Fruit fly (Drosophila melanogaster): ENCODE data around the gene CG46383.

Gene CG46383

dm6 chr3R:15984483-15985118 lies 33.9 kb upstream of the CG46383 start (continued):
- TF ChIP-seq tna (GFP tag; IDR thresholded peaks at IDR 0.05; ENCODE audit: partially characterized antibody) (no peak), crp (GFP tag; optimal IDR thresholded peaks at IDR 0.05) (no peak), gem (tag; optimal IDR thresholded peaks at IDR 0.05) (peak; percentile 79), mirr (GFP tag; optimal IDR thresholded peaks at IDR 0.05) (peak; percentile 15), pan (optimal IDR thresholded peaks at IDR 0.05) (no peak), pan (GFP tag; optimal IDR thresholded peaks at IDR 0.05 in 1 of 2, IDR thresholded peaks at IDR 0.05 in 1 of 2) (peak in 1 of 2 experiments; percentile 39), CG8924 (tag; optimal IDR thresholded peaks at IDR 0.05) (peak; percentile 63), PHDP (tag; optimal IDR thresholded peaks at IDR 0.05) (peak; percentile 41), Deaf1 (tag; optimal IDR thresholded peaks at IDR 0.05) (no peak), Bgb (GFP tag; IDR thresholded peaks at IDR 0.05; ENCODE audit: partially characterized antibody) (no peak), hkb (optimal IDR thresholded peaks at IDR 0.05) (no peak), hkb (GFP tag; IDR thresholded peaks at IDR 0.05) (peak; percentile 23; the same call in 1 of the 2 replicates), CG2120 (GFP tag; optimal IDR thresholded peaks at IDR 0.05) (peak; percentile 38), CG10959 (GFP tag; IDR thresholded peaks at IDR 0.05) (0 out of 2 replicates have a peak, but pooled peaks have one; percentile 31), Fer2 (tag; optimal IDR thresholded peaks at IDR 0.05) (no peak), mam (GFP tag; optimal IDR thresholded peaks at IDR 0.05) (peak; percentile 10), CG17328 (GFP tag; IDR thresholded peaks at IDR 0.05) (peak; percentile 46; the same call in 1 of the 2 replicates), CG3281 (GFP tag; optimal IDR thresholded peaks at IDR 0.05) (peak; percentile 24), CG1832 (GFP tag; optimal IDR thresholded peaks at IDR 0.05) (no peak), CG2875 (GFP tag; optimal IDR thresholded peaks at IDR 0.05) (no peak), CG4707 (GFP tag; optimal IDR thresholded peaks at IDR 0.05) (no peak), CG7839 (tag; optimal IDR thresholded peaks at IDR 0.05) (peak; percentile 66), eve (GFP tag; optimal IDR thresholded peaks at IDR 0.05) (no peak), CG14965 (GFP tag; optimal IDR thresholded peaks at IDR 0.05; ENCODE audit: borderline replicate concordance) (no peak), cwo (GFP tag; optimal IDR thresholded peaks at IDR 0.05) (peak; percentile 37), wor (GFP tag; IDR thresholded peaks at IDR 0.05) (no peak), Hmr (GFP tag; optimal IDR thresholded peaks at IDR 0.05) (peak; percentile 34), C15 (GFP tag; IDR thresholded peaks at IDR 0.05) (no peak), gcm2 (GFP tag; optimal IDR thresholded peaks at IDR 0.05) (no peak), Antp (GFP tag; optimal IDR thresholded peaks at IDR 0.05) (no peak), dimm (GFP tag; IDR thresholded peaks at IDR 0.05) (no peak), fru (optimal IDR thresholded peaks at IDR 0.05) (no peak), gcm (GFP tag; optimal IDR thresholded peaks at IDR 0.05) (peak; percentile 81), GATAe (GFP tag; conservative IDR thresholded peaks at IDR 0.05) (peak; percentile 91), Mes4 (GFP tag; optimal IDR thresholded peaks at IDR 0.05) (no peak), seq (GFP tag; IDR thresholded peaks at IDR 0.05) (peak; percentile 53; the same call in 1 of the 2 replicates), yki (optimal IDR thresholded peaks at IDR 0.05) (no peak), CG12071 (GFP tag; optimal IDR thresholded peaks at IDR 0.05) (no peak), Hsf (GFP tag; optimal IDR thresholded peaks at IDR 0.05) (peak; percentile 43), CoRest (tag; optimal IDR thresholded peaks at IDR 0.05) (peak; percentile 57), CG8388 (GFP tag; optimal IDR thresholded peaks at IDR 0.05) (peak; percentile 44), sqz (GFP tag; optimal IDR thresholded peaks at IDR 0.05) (no peak), CG12219 (GFP tag; optimal IDR thresholded peaks at IDR 0.05) (peak; percentile 48), CG11504 (tag; optimal IDR thresholded peaks at IDR 0.05) (peak; percentile 68), CG1603 (tag; optimal IDR thresholded peaks at IDR 0.05) (peak; percentile 77), Atf6 (GFP tag; IDR thresholded peaks at IDR 0.05) (no peak), CG16779 (GFP tag; IDR thresholded peaks at IDR 0.05) (no peak), NfI (GFP tag; optimal IDR thresholded peaks at IDR 0.05) (no peak), nom (GFP tag; optimal IDR thresholded peaks at IDR 0.05) (peak; percentile 94), CG30020 (tag; optimal IDR thresholded peaks at IDR 0.05) (no peak)

Data from whole organism, embryonic.